Worm (Caenorhabditis elegans): Measurements from ENCODE around the gene nhr-202.

The nhr-202 gene

DNA sequence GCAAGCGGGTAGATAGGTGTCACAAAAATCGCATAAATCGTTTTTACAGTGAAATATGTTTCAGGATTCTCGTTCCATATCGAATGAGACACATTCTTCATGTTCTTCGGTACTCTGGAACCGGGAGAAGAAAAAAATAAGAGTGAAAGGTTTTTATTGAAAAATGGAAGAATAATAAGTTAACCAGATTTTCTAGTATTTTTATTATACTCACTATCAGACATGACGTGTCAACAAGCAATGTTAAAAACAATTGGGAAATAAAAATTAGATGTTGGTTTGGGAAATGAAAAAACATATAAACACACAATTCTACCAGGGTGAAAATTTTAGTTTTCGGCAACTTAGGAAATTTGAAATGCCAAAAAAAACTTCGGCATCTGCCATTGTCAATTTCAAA is 50.0 kb downstream of the nhr-202 start, which contains the start of gene srh-37:
Gene srh-37 (minus strand): TSS at position 101 of the 400 bp plus-strand sequence.
- TF ChIP-seq lin-15B (tag; optimal IDR thresholded peaks at IDR 0.05) (no peak), ceh-82 (tag; optimal IDR thresholded peaks at IDR 0.05) (no peak), ces-1 (GFP tag; optimal IDR thresholded peaks at IDR 0.05) (no peak), dpl-1 (GFP tag; optimal IDR thresholded peaks at IDR 0.05) (no peak), elt-2 (tag; optimal IDR thresholded peaks at IDR 0.05) (no peak), egl-13 (tag; optimal IDR thresholded peaks at IDR 0.05) (no peak), mdl-1 (tag; optimal IDR thresholded peaks at IDR 0.05) (no peak), ceh-8 (GFP tag; optimal IDR thresholded peaks at IDR 0.05) (no peak), mep-1 (tag; optimal IDR thresholded peaks at IDR 0.05) (no peak), blmp-1 (tag; optimal IDR thresholded peaks at IDR 0.05) (no peak), pax-3 (tag; optimal IDR thresholded peaks at IDR 0.05) (no peak), nhr-47 (tag; optimal IDR thresholded peaks at IDR 0.05) (no peak), efl-1 (optimal IDR thresholded peaks at IDR 0.05) (no peak), efl-1 (GFP tag; optimal IDR thresholded peaks at IDR 0.05 in 1 of 2) (no peak), nhr-12 (tag; optimal IDR thresholded peaks at IDR 0.05) (no peak), nhr-90 (tag; optimal IDR thresholded peaks at IDR 0.05; ENCODE audit: poor library complexity) (no peak), ceh-90 (tag; optimal IDR thresholded peaks at IDR 0.05) (no peak), unc-62 (GFP tag; optimal IDR thresholded peaks at IDR 0.05) (no peak)
